Worm (Caenorhabditis elegans) whole organism, L2 larva: Measurements from ENCODE around the gene srh-192.

ENCODE experiments used
- blmp-1 ChIP-seq: sonication (generic microtip); optimal IDR thresholded peaks from 2 replicates; lab custom pipeline; 2017; ENCODE audit warnings: missing genetic modification characterization, mild to moderate bottlenecking, missing compliant biosample characterization, antibody characterized with exemption, moderate library complexity; ENCODE audit not compliant: insufficient read depth
- ceh-82 ChIP-seq: fragments of 150-350 bp; optimal IDR thresholded peaks from 2 replicates; lab custom pipeline; 2014; ENCODE audit warnings: missing biosample characterization, missing genetic modification characterization
- lsy-2 ChIP-seq, 2 experiments: fragments of 150-350 bp in 1 of 2; sonication (generic microtip) in 1 of 2; optimal IDR thresholded peaks; 2 replicates each; lab custom pipeline; 2014 to 2017; ENCODE audit warnings: missing biosample characterization in 2 of 2, missing genetic modification characterization in 2 of 2
- mbf-1 ChIP-seq: sonication (generic microtip); optimal IDR thresholded peaks from 2 replicates; lab custom pipeline; 2017; ENCODE audit warnings: missing biosample characterization, missing genetic modification characterization

- TF ChIP-seq ceh-82 (tag; lab: Kevin White, UChicago): no peak
- TF ChIP-seq blmp-1: no peak
- TF ChIP-seq mbf-1: no peak
- no peak for TF ChIP-seq lsy-2 (tag; optimal IDR thresholded peaks at IDR 0.05; lab: Kevin White, UChicago)
These were observed 12.1 kb downstream of the srh-192 start for ce11 chrV:4302842-4303241.
